Fruit fly (Drosophila melanogaster) whole organism, embryonic: Measurements from ENCODE around the gene Kaz-m1.

Experiments
- CG10543 ChIP-seq: fragments of 200-800 bp; sonication (Bioruptor generic); optimal IDR thresholded peaks from 3 replicates; lab custom pipeline; 2017; ENCODE audit warnings: missing biosample characterization, mild to moderate bottlenecking, missing genetic modification characterization, moderate library complexity
- CG1603 ChIP-seq: fragments of 200-800 bp; sonication (Bioruptor generic); optimal IDR thresholded peaks from 2 replicates; lab custom pipeline; 2019; ENCODE audit warnings: missing biosample characterization, mild to moderate bottlenecking, missing genetic modification characterization, moderate library complexity
- CG18619 ChIP-seq: fragments of 200-800 bp; sonication (Bioruptor generic); optimal IDR thresholded peaks from 3 replicates; lab custom pipeline; 2017; ENCODE audit warnings: missing biosample characterization, mild to moderate bottlenecking, missing genetic modification characterization
- CG2116 ChIP-seq: fragments of 200-800 bp; sonication (Bioruptor generic); optimal IDR thresholded peaks from 3 replicates; lab custom pipeline; 2018; ENCODE audit warnings: missing biosample characterization, mild to moderate bottlenecking, missing genetic modification characterization
- CG2129 ChIP-seq: fragments of 200-800 bp; sonication (Bioruptor generic); IDR thresholded peaks from 2 replicates; pipeline ENCODE4 v1.3.6; 2022; ENCODE audit warnings: missing biosample characterization, missing genetic modification characterization; ENCODE audit not compliant: partially characterized antibody
- CG2889 ChIP-seq: fragments of 200-800 bp; sonication (Bioruptor generic); IDR thresholded peaks from 3 replicates; pipeline ENCODE4 v1.3.6; 2022; ENCODE audit warnings: missing biosample characterization, missing genetic modification characterization
- CG3065 ChIP-seq: fragments of 200-800 bp; sonication (Bioruptor generic); optimal IDR thresholded peaks from 2 replicates; lab custom pipeline; 2016; ENCODE audit warnings: missing biosample characterization, missing genetic modification characterization
- CG31365 ChIP-seq: fragments of 200-800 bp; sonication (Bioruptor generic); optimal IDR thresholded peaks from 2 replicates; lab custom pipeline; 2018; ENCODE audit warnings: missing biosample characterization, mild to moderate bottlenecking, missing genetic modification characterization
- CG3163 ChIP-seq: fragments of 200-800 bp; sonication (Bioruptor generic); optimal IDR thresholded peaks from 3 replicates; lab custom pipeline; 2016; ENCODE audit warnings: missing biosample characterization, missing genetic modification characterization
- CG32767 ChIP-seq: fragments of 200-800 bp; sonication (Bioruptor generic); IDR thresholded peaks from 2 replicates; pipeline ENCODE4 v1.3.6; 2022; ENCODE audit warnings: missing biosample characterization, missing genetic modification characterization
- CG4328 ChIP-seq: fragments of 200-800 bp; sonication (Bioruptor generic); optimal IDR thresholded peaks from 3 replicates; lab custom pipeline; 2017; ENCODE audit warnings: missing biosample characterization, missing genetic modification reagents, missing genetic modification characterization
- CG4730 ChIP-seq: fragments of 200-800 bp; sonication (Bioruptor generic); IDR thresholded peaks from 2 replicates; pipeline ENCODE4 v1.3.6; 2022; ENCODE audit warnings: missing biosample characterization, missing genetic modification characterization
- CG4854 ChIP-seq: fragments of 200-800 bp; sonication (Bioruptor generic); optimal IDR thresholded peaks from 2 replicates; lab custom pipeline; 2016; ENCODE audit warnings: missing biosample characterization, missing genetic modification characterization, inconsistent platforms
- CG5245 ChIP-seq: fragments of 200-800 bp; sonication (Bioruptor generic); optimal IDR thresholded peaks from 3 replicates; lab custom pipeline; 2016; ENCODE audit warnings: missing biosample characterization, missing genetic modification characterization
- CG6813 ChIP-seq: fragments of 200-800 bp; sonication (Bioruptor generic); optimal IDR thresholded peaks from 2 replicates; lab custom pipeline; 2017; ENCODE audit warnings: missing biosample characterization, missing genetic modification characterization, mild to moderate bottlenecking, moderate library complexity, missing genetic modification reagents
- CG7271 ChIP-seq: fragments of 200-800 bp; sonication (Bioruptor generic); optimal IDR thresholded peaks from 2 replicates; lab custom pipeline; 2018; ENCODE audit warnings: missing biosample characterization, mild to moderate bottlenecking, missing genetic modification characterization, moderate library complexity
- CG7839 ChIP-seq: fragments of 200-800 bp; sonication (Bioruptor generic); optimal IDR thresholded peaks from 3 replicates; lab custom pipeline; 2018; ENCODE audit warnings: missing biosample characterization, mild to moderate bottlenecking, missing genetic modification characterization, moderate library complexity
- CG8290 ChIP-seq, 3 experiments: fragments of 200-800 bp; sonication (Bioruptor generic); optimal IDR thresholded peaks; 2 replicates each; lab custom pipeline; 2016 to 2019; ENCODE audit warnings: missing biosample characterization in 3 of 3, missing genetic modification characterization in 3 of 3, mild to moderate bottlenecking in 2 of 3, moderate library complexity in 1 of 3
- CG9797 ChIP-seq: fragments of 200-800 bp; sonication (Bioruptor generic); optimal IDR thresholded peaks from 3 replicates; lab custom pipeline; 2018; ENCODE audit warnings: missing biosample characterization, mild to moderate bottlenecking, missing genetic modification characterization
- Dbx ChIP-seq: fragments of 200-800 bp; sonication (Bioruptor generic); IDR thresholded peaks from 3 replicates; pipeline ENCODE4 v1.3.6; 2022; ENCODE audit warnings: missing biosample characterization, missing genetic modification characterization
- Deaf1 ChIP-seq: fragments of 200-800 bp; optimal IDR thresholded peaks from 3 replicates; lab custom pipeline; 2019; ENCODE audit warnings: missing biosample characterization, mild to moderate bottlenecking, missing genetic modification characterization, moderate library complexity
- E2f2 ChIP-seq: fragments of 200-800 bp; sonication (Bioruptor generic); IDR thresholded peaks from 2 replicates; pipeline ENCODE4 v1.3.6; 2022; ENCODE audit warnings: missing biosample characterization, missing genetic modification characterization
- HmgD ChIP-seq: fragments of 200-800 bp; sonication (Bioruptor generic); optimal IDR thresholded peaks from 3 replicates; lab custom pipeline; 2016; ENCODE audit warnings: missing biosample characterization, missing genetic modification characterization
- Kr ChIP-seq: fragments of 200-800 bp; sonication (Bioruptor generic); optimal IDR thresholded peaks from 2 replicates; lab custom pipeline; 2017; ENCODE audit warnings: missing biosample characterization, mild to moderate bottlenecking, missing genetic modification characterization
- Lim3 ChIP-seq: fragments of 200-800 bp; sonication (Bioruptor generic); IDR thresholded peaks from 2 replicates; pipeline ENCODE4 v1.3.6; 2022; ENCODE audit warnings: missing biosample characterization, missing genetic modification characterization
- MBD-R2 ChIP-seq: fragments of 200-800 bp; sonication (Bioruptor generic); IDR thresholded peaks from 2 replicates; pipeline ENCODE4 v1.3.6; 2022; ENCODE audit warnings: missing biosample characterization, missing genetic modification characterization
- Meics ChIP-seq: fragments of 200-800 bp; sonication (Bioruptor generic); optimal IDR thresholded peaks from 2 replicates; lab custom pipeline; 2017; ENCODE audit warnings: missing biosample characterization, mild to moderate bottlenecking, missing genetic modification characterization
- NC2β ChIP-seq: fragments of 200-800 bp; sonication (Bioruptor generic); optimal IDR thresholded peaks from 2 replicates; lab custom pipeline; 2016; ENCODE audit warnings: missing biosample characterization, missing genetic modification characterization
- Oaz ChIP-seq: fragments of 200-800 bp; sonication (Bioruptor generic); IDR thresholded peaks from 2 replicates; pipeline ENCODE4 v1.3.6; 2022; ENCODE audit warnings: missing biosample characterization, missing genetic modification characterization
- Sin3A ChIP-seq: fragments of >200 bp; optimal IDR thresholded peaks from 2 replicates; lab custom pipeline; 2018
- ac ChIP-seq: fragments of 200-800 bp; sonication (Bioruptor generic); optimal IDR thresholded peaks from 3 replicates; lab custom pipeline; 2017; ENCODE audit warnings: missing biosample characterization, mild to moderate bottlenecking, missing genetic modification characterization
- ato ChIP-seq: fragments of 200-800 bp; sonication (Bioruptor generic); IDR thresholded peaks from 2 replicates; pipeline ENCODE4 v1.3.6; 2022; ENCODE audit warnings: missing biosample characterization, missing genetic modification characterization; ENCODE audit not compliant: partially characterized antibody
- bsh ChIP-seq, 2 experiments: fragments of 200-800 bp; sonication (Bioruptor generic); optimal IDR thresholded peaks; 2 replicates each; lab custom pipeline; 2017 to 2018; ENCODE audit warnings: mild to moderate bottlenecking in 2 of 2, missing biosample characterization in 2 of 2, missing genetic modification characterization in 2 of 2, moderate library complexity in 1 of 2
- ems ChIP-seq: fragments of 200-800 bp; sonication (Bioruptor generic); optimal IDR thresholded peaks from 3 replicates; lab custom pipeline; 2016; ENCODE audit warnings: missing biosample characterization, missing genetic modification characterization
- esg ChIP-seq: fragments of 200-800 bp; sonication (Bioruptor generic); conservative IDR thresholded peaks from 2 replicates; pipeline ENCODE4 v1.3.6; 2022; ENCODE audit warnings: missing biosample characterization, missing genetic modification characterization
- fd3F ChIP-seq: fragments of 200-800 bp; sonication (Bioruptor generic); optimal IDR thresholded peaks from 2 replicates; lab custom pipeline; 2018; ENCODE audit warnings: missing biosample characterization, mild to moderate bottlenecking, missing genetic modification characterization, moderate library complexity
- gcm2 ChIP-seq: fragments of 200-800 bp; sonication (Bioruptor generic); optimal IDR thresholded peaks from 2 replicates; lab custom pipeline; 2016; ENCODE audit warnings: missing biosample characterization, missing genetic modification characterization
- grn ChIP-seq: fragments of 200-800 bp; sonication (Bioruptor generic); optimal IDR thresholded peaks from 3 replicates; lab custom pipeline; 2017; ENCODE audit warnings: missing biosample characterization, missing genetic modification characterization
- oc ChIP-seq: fragments of 200-800 bp; sonication (Bioruptor generic); optimal IDR thresholded peaks from 2 replicates; lab custom pipeline; 2018; ENCODE audit warnings: missing biosample characterization, mild to moderate bottlenecking, missing genetic modification characterization, moderate library complexity
- sd ChIP-seq: fragments of 200-800 bp; sonication (Bioruptor generic); optimal IDR thresholded peaks from 3 replicates; lab custom pipeline; 2018; ENCODE audit warnings: missing biosample characterization, mild to moderate bottlenecking, missing genetic modification characterization, moderate library complexity
- slp2 ChIP-seq: fragments of 200-800 bp; sonication (Bioruptor generic); optimal IDR thresholded peaks from 2 replicates; lab custom pipeline; 2016; ENCODE audit warnings: missing biosample characterization, missing genetic modification characterization
- sob ChIP-seq: fragments of 200-800 bp; sonication (Bioruptor generic); IDR thresholded peaks from 2 replicates; pipeline ENCODE4 v1.3.6; 2022; ENCODE audit warnings: missing biosample characterization, missing genetic modification characterization
- tgo ChIP-seq: fragments of 200-800 bp; sonication (Bioruptor generic); IDR thresholded peaks from 3 replicates; pipeline ENCODE4 v1.3.6; 2022; ENCODE audit warnings: missing biosample characterization, missing genetic modification characterization
- trem ChIP-seq: fragments of 200-800 bp; optimal IDR thresholded peaks from 3 replicates; lab custom pipeline; 2019; ENCODE audit warnings: missing biosample characterization, mild to moderate bottlenecking, missing genetic modification characterization, moderate library complexity
- unc-4 ChIP-seq: fragments of 200-800 bp; sonication (Bioruptor generic); IDR thresholded peaks from 2 replicates; pipeline ENCODE4 v1.3.6; 2022; ENCODE audit warnings: missing biosample characterization, missing genetic modification characterization; ENCODE audit not compliant: partially characterized antibody
- unpg ChIP-seq: fragments of 200-800 bp; sonication (Bioruptor generic); optimal IDR thresholded peaks from 3 replicates; lab custom pipeline; 2018; ENCODE audit warnings: missing biosample characterization, mild to moderate bottlenecking, missing genetic modification characterization, moderate library complexity
- vfl ChIP-seq: fragments of 200-800 bp; sonication (Bioruptor generic); optimal IDR thresholded peaks from 2 replicates; lab custom pipeline; 2016; ENCODE audit warnings: missing biosample characterization, missing genetic modification characterization
- z ChIP-seq: fragments of 200-800 bp; sonication (Bioruptor generic); IDR thresholded peaks from 3 replicates; pipeline ENCODE4 v1.3.6; 2022; ENCODE audit warnings: missing biosample characterization, missing genetic modification characterization
- zen2 ChIP-seq: fragments of 200-800 bp; sonication (Bioruptor generic); IDR thresholded peaks from 3 replicates; pipeline ENCODE4 v1.3.6; 2022; ENCODE audit warnings: missing biosample characterization, missing genetic modification characterization; ENCODE audit not compliant: partially characterized antibody

The Kaz-m1 gene

DNA sequence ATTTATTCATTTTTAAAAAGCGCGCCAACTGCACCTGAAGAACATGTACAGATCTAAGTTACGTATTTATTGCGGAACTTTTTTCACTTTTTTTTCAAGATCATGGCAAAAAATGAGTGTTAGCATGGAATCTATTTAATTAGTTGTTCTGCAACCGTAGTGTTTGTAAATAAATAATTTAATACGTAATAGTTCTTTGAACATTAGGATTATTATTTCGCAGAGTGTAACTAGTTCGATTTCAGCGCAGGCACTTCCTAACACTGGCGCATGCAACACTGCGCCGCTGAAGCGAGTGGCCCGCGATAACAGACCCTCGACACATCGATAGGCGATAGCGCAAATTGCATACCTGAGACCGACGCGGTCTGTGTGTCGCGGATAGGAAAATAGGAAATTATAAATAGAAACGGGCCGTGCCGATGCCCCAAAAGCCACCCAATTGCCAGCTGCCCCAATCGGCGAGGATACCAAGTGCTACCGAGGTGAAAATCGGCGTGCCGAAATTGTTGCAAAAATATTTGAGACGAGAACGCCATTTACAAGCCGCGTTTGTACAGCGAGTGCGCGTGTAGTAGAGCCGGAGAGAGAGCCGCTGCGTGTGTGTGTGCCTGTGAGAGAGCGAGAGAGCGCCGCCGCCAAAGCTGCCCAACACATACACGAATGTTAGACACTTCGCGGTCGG lies 27.0 kb downstream of the Kaz-m1 start, which contains the start of gene gro (continued):
- TF ChIP-seq CG7839 (tag; lab: Kevin White, UChicago) (peak; percentile 47), CG3065 (GFP tag; lab: Kevin White, UChicago) (no peak), CG6813 (GFP tag; lab: Kevin White, UChicago) (no peak), esg (peak; percentile 52; the same call in 1 of the 2 replicates), MBD-R2 (GFP tag; lab: Robert Waterston, UW) (peak; percentile 67), Meics (GFP tag; lab: Kevin White, UChicago) (peak; percentile 51), CG4854 (peak; percentile 72), CG3163 (GFP tag; lab: Kevin White, UChicago) (peak; percentile 65), CG2889 (no peak), sob (GFP tag; lab: Robert Waterston, UW) (peak; percentile 91), CG32767 (GFP tag; lab: Robert Waterston, UW) (no peak), Oaz (GFP tag; lab: Robert Waterston, UW) (peak; percentile 53), oc (tag; lab: Kevin White, UChicago) (peak; percentile 46), ems (peak; percentile 81), fd3F (peak; percentile 45), CG10543 (GFP tag; lab: Kevin White, UChicago) (peak; percentile 75), CG5245 (GFP tag; lab: Kevin White, UChicago) (peak; percentile 42), ac (no peak), unpg (GFP tag; lab: Kevin White, UChicago) (peak; percentile 64), E2f2 (peak; percentile 91), ato (GFP tag; lab: Robert Waterston, UW) (peak; percentile 89), z (GFP tag; lab: Robert Waterston, UW) (no peak), HmgD (peak; percentile 68), gcm2 (GFP tag; lab: Kevin White, UChicago) (no peak), unc-4 (GFP tag; lab: Robert Waterston, UW) (peak; percentile 74), CG2129 (GFP tag; lab: Robert Waterston, UW) (no peak), tgo (peak; percentile 65), zen2 (GFP tag; lab: Robert Waterston, UW) (peak; percentile 26; the same call in 1 of the 3 replicates), CG4328 (peak; percentile 30), Dbx (GFP tag; lab: Robert Waterston, UW) (peak; percentile 85), CG8290 (GFP tag; optimal IDR thresholded peaks at IDR 0.05; lab: Kevin White, UChicago) (peak; percentile 72), CG8290 (tag; optimal IDR thresholded peaks at IDR 0.05; lab: Kevin White, UChicago) (peak; percentile 64 to 91), CG4730 (GFP tag; lab: Robert Waterston, UW) (peak; percentile 42; the same call in 1 of the 2 replicates), CG2116 (GFP tag; lab: Kevin White, UChicago) (peak; percentile 100), Sin3A (lab: Kevin White, UChicago) (peak; percentile 80), CG1603 (peak; percentile 87), grn (GFP tag; lab: Kevin White, UChicago) (peak; percentile 27), Lim3 (GFP tag; lab: Robert Waterston, UW) (no peak), CG18619 (GFP tag; lab: Kevin White, UChicago) (peak; percentile 26), trem (peak; percentile 86), CG9797 (GFP tag; lab: Kevin White, UChicago) (peak; percentile 54), CG7271 (no peak), slp2 (GFP tag; lab: Kevin White, UChicago) (peak; percentile 67), bsh (GFP tag; optimal IDR thresholded peaks at IDR 0.05; lab: Kevin White, UChicago) (peak in 1 of 2 experiments; percentile 64), Kr (GFP tag; lab: Kevin White, UChicago) (no peak), CG31365 (tag; lab: Kevin White, UChicago) (no peak), Deaf1 (no peak), vfl (peak; percentile 68), NC2β (peak; percentile 81), sd (tag; lab: Kevin White, UChicago) (peak; percentile 45)
